Worm (Caenorhabditis elegans) whole organism, late embryonic: ENCODE data around the gene mcm-2.

Experiments used
- C08G9.2 ChIP-seq: sonication (generic microtip); optimal IDR thresholded peaks from 2 replicates; lab custom pipeline; 2016; ENCODE audit warnings: mild to moderate bottlenecking, missing genetic modification characterization, moderate library complexity, missing compliant biosample characterization
- F13H6.1 ChIP-seq: sonication (generic microtip); optimal IDR thresholded peaks from 2 replicates; lab custom pipeline; 2016; ENCODE audit warnings: missing genetic modification characterization, missing compliant biosample characterization
- K02D7.2 ChIP-seq: sonication (generic microtip); optimal IDR thresholded peaks from 2 replicates; lab custom pipeline; 2017; ENCODE audit warnings: mild to moderate bottlenecking, missing genetic modification characterization, missing compliant biosample characterization
- K09A11.1 ChIP-seq: sonication (generic microtip); optimal IDR thresholded peaks from 2 replicates; lab custom pipeline; 2017; ENCODE audit warnings: antibody characterized with exemption, mild to moderate bottlenecking, missing genetic modification characterization, missing compliant biosample characterization; ENCODE audit not compliant: insufficient read depth
- T23F11.4 ChIP-seq: fragments of 200-800 bp; sonication (Bioruptor generic); optimal IDR thresholded peaks from 2 replicates; lab custom pipeline; 2018; ENCODE audit warnings: mild to moderate bottlenecking, missing genetic modification characterization, missing compliant biosample characterization
- ceh-14 ChIP-seq: sonication (generic microtip); optimal IDR thresholded peaks from 2 replicates; lab custom pipeline; 2016; ENCODE audit warnings: missing genotype, missing genetic modification characterization, missing compliant biosample characterization
- ceh-18 ChIP-seq: sonication (generic microtip); optimal IDR thresholded peaks from 2 replicates; lab custom pipeline; 2016; ENCODE audit warnings: missing genetic modification characterization, missing compliant biosample characterization
- ceh-19 ChIP-seq: fragments of 200-800 bp; sonication (Bioruptor generic); optimal IDR thresholded peaks from 2 replicates; lab custom pipeline; 2018; ENCODE audit warnings: mild to moderate bottlenecking, missing genetic modification characterization, missing compliant biosample characterization
- ceh-2 ChIP-seq: sonication (generic microtip); optimal IDR thresholded peaks from 2 replicates; lab custom pipeline; 2016; ENCODE audit warnings: missing genotype, missing genetic modification characterization, missing compliant biosample characterization
- ceh-22 ChIP-seq: sonication (generic microtip); optimal IDR thresholded peaks from 2 replicates; lab custom pipeline; 2017; ENCODE audit warnings: missing biosample characterization, missing genetic modification characterization
- ceh-24 ChIP-seq: sonication (generic microtip); optimal IDR thresholded peaks from 2 replicates; lab custom pipeline; 2016; ENCODE audit warnings: mild to moderate bottlenecking, missing genetic modification characterization, missing compliant biosample characterization
- ceh-30 ChIP-seq: fragments of 150-350 bp; optimal IDR thresholded peaks from 2 replicates; lab custom pipeline; 2014; ENCODE audit warnings: missing biosample characterization, missing genetic modification characterization
- ceh-45 ChIP-seq: fragments of 200-800 bp; sonication (Bioruptor generic); IDR thresholded peaks from 2 replicates; pipeline ENCODE4 v1.3.6; 2022; ENCODE audit warnings: missing genetic modification reagents, missing genetic modification characterization, missing compliant biosample characterization
- ceh-48 ChIP-seq: sonication (generic microtip); optimal IDR thresholded peaks from 2 replicates; lab custom pipeline; 2016; ENCODE audit warnings: missing genetic modification characterization, inconsistent platforms, missing compliant biosample characterization
- ceh-6 ChIP-seq: fragments of 200-800 bp; sonication (Bioruptor generic); optimal IDR thresholded peaks from 2 replicates; lab custom pipeline; 2018; ENCODE audit warnings: mild to moderate bottlenecking, missing genetic modification characterization, missing compliant biosample characterization
- ceh-9 ChIP-seq: sonication (generic microtip); optimal IDR thresholded peaks from 2 replicates; lab custom pipeline; 2016; ENCODE audit warnings: mild to moderate bottlenecking, missing genetic modification characterization, inconsistent platforms, missing compliant biosample characterization
- che-1 ChIP-seq: sonication (generic microtip); optimal IDR thresholded peaks from 2 replicates; lab custom pipeline; 2016; ENCODE audit warnings: mild to moderate bottlenecking, missing genetic modification characterization, missing compliant biosample characterization
- elt-2 ChIP-seq: sonication (generic microtip); optimal IDR thresholded peaks from 2 replicates; lab custom pipeline; 2016; ENCODE audit warnings: missing genetic modification reagents, missing genetic modification characterization, missing compliant biosample characterization
- ets-4 ChIP-seq: sonication (generic microtip); optimal IDR thresholded peaks from 2 replicates; lab custom pipeline; 2016; ENCODE audit warnings: missing genetic modification characterization, missing compliant biosample characterization
- fax-1 ChIP-seq: sonication (generic microtip); optimal IDR thresholded peaks from 2 replicates; lab custom pipeline; 2016; ENCODE audit warnings: missing genotype, missing genetic modification characterization, missing compliant biosample characterization
- fkh-10 ChIP-seq: fragments of 150-350 bp; optimal IDR thresholded peaks from 2 replicates; lab custom pipeline; 2014; ENCODE audit warnings: missing biosample characterization, missing genetic modification reagents, missing genetic modification characterization
- fkh-6 ChIP-seq: sonication (generic microtip); optimal IDR thresholded peaks from 2 replicates; lab custom pipeline; 2016; ENCODE audit warnings: missing genetic modification characterization, missing compliant biosample characterization
- gmeb-2 ChIP-seq: sonication (generic microtip); optimal IDR thresholded peaks from 2 replicates; lab custom pipeline; 2016; ENCODE audit warnings: missing genetic modification characterization, inconsistent platforms, missing compliant biosample characterization
- hlh-13 ChIP-seq: fragments of 200-800 bp; sonication (Bioruptor generic); optimal IDR thresholded peaks from 2 replicates; lab custom pipeline; 2018; ENCODE audit warnings: mild to moderate bottlenecking, missing genetic modification characterization, missing compliant biosample characterization
- hlh-15 ChIP-seq: sonication (generic microtip); optimal IDR thresholded peaks from 2 replicates; lab custom pipeline; 2016; ENCODE audit warnings: missing genetic modification characterization, missing compliant biosample characterization
- hlh-8 ChIP-seq: sonication (generic microtip); optimal IDR thresholded peaks from 2 replicates; lab custom pipeline; 2016; ENCODE audit warnings: missing genotype, missing genetic modification characterization, missing compliant biosample characterization
- lim-6 ChIP-seq: sonication (generic microtip); optimal IDR thresholded peaks from 2 replicates; lab custom pipeline; 2016; ENCODE audit warnings: missing genetic modification characterization, missing compliant biosample characterization
- lin-11 ChIP-seq: fragments of 200-800 bp; sonication (Bioruptor generic); optimal IDR thresholded peaks from 2 replicates; lab custom pipeline; 2018; ENCODE audit warnings: mild to moderate bottlenecking, missing genetic modification characterization, missing compliant biosample characterization
- madf-2 ChIP-seq: sonication (generic microtip); optimal IDR thresholded peaks from 2 replicates; lab custom pipeline; 2017; ENCODE audit warnings: missing genetic modification characterization, missing compliant biosample characterization
- nfya-1 ChIP-seq: sonication (generic microtip); optimal IDR thresholded peaks from 2 replicates; lab custom pipeline; 2017; ENCODE audit warnings: missing genetic modification characterization, mild to moderate bottlenecking, missing compliant biosample characterization, antibody characterized with exemption, moderate library complexity
- nhr-11 ChIP-seq: fragments of 150-350 bp; optimal IDR thresholded peaks from 2 replicates; lab custom pipeline; 2014; ENCODE audit warnings: missing biosample characterization, missing genetic modification characterization
- npax-4 ChIP-seq: sonication (generic microtip); optimal IDR thresholded peaks from 2 replicates; lab custom pipeline; 2016; ENCODE audit warnings: missing genetic modification characterization, missing compliant biosample characterization
- odd-2 ChIP-seq: sonication (generic microtip); optimal IDR thresholded peaks from 2 replicates; lab custom pipeline; 2017; ENCODE audit warnings: antibody characterized with exemption, mild to moderate bottlenecking, missing genetic modification characterization, missing compliant biosample characterization
- pag-3 ChIP-seq: sonication (generic microtip); optimal IDR thresholded peaks from 2 replicates; lab custom pipeline; 2016; ENCODE audit warnings: missing compliant biosample characterization, missing genetic modification characterization, borderline replicate concordance
- pat-9 ChIP-seq: fragments of 200-800 bp; sonication (Bioruptor generic); optimal IDR thresholded peaks from 2 replicates; lab custom pipeline; 2018; ENCODE audit warnings: mild to moderate bottlenecking, missing genetic modification characterization, moderate library complexity, missing compliant biosample characterization
- pax-1 ChIP-seq: fragments of 150-350 bp; optimal IDR thresholded peaks from 2 replicates; lab custom pipeline; 2014; ENCODE audit warnings: missing biosample characterization, missing genetic modification characterization
- pha-4 ChIP-seq: fragments of 150-350 bp; optimal IDR thresholded peaks from 2 replicates; lab custom pipeline; 2018; ENCODE audit warnings: missing biosample characterization, missing genetic modification reagents, missing genetic modification characterization
- pqm-1 ChIP-seq: sonication (generic microtip); optimal IDR thresholded peaks from 2 replicates; lab custom pipeline; 2016; ENCODE audit warnings: missing genetic modification characterization, missing compliant biosample characterization
- pros-1 ChIP-seq: fragments of 150-350 bp; optimal IDR thresholded peaks from 2 replicates; lab custom pipeline; 2014; ENCODE audit warnings: missing biosample characterization, missing genetic modification reagents, missing genetic modification characterization
- rnt-1 ChIP-seq: sonication (generic microtip); optimal IDR thresholded peaks from 2 replicates; lab custom pipeline; 2016; ENCODE audit warnings: missing genetic modification characterization, missing compliant biosample characterization
- sdc-2 ChIP-seq: sonication (generic microtip); optimal IDR thresholded peaks from 2 replicates; lab custom pipeline; 2016; ENCODE audit warnings: missing genotype, missing genetic modification characterization, missing compliant biosample characterization
- sox-2 ChIP-seq: fragments of 200-800 bp; sonication (Bioruptor generic); IDR thresholded peaks from 2 replicates; pipeline ENCODE4 v1.3.6; 2022; ENCODE audit warnings: missing genetic modification reagents, missing genetic modification characterization, missing compliant biosample characterization
- sox-4 ChIP-seq: sonication (generic microtip); optimal IDR thresholded peaks from 2 replicates; lab custom pipeline; 2017; ENCODE audit warnings: mild to moderate bottlenecking, missing genetic modification characterization, inconsistent platforms, missing compliant biosample characterization
- syd-9 ChIP-seq: sonication (generic microtip); optimal IDR thresholded peaks from 2 replicates; lab custom pipeline; 2016; ENCODE audit warnings: mild to moderate bottlenecking, missing genetic modification characterization, moderate library complexity, missing compliant biosample characterization
- tbx-2 ChIP-seq: sonication (generic microtip); optimal IDR thresholded peaks from 2 replicates; lab custom pipeline; 2016; ENCODE audit warnings: missing genetic modification characterization, missing compliant biosample characterization
- tbx-7 ChIP-seq: sonication (generic microtip); optimal IDR thresholded peaks from 2 replicates; lab custom pipeline; 2016; ENCODE audit warnings: missing genotype, missing genetic modification characterization, missing compliant biosample characterization
- ttx-3 ChIP-seq: sonication (generic microtip); optimal IDR thresholded peaks from 2 replicates; lab custom pipeline; 2016; ENCODE audit warnings: missing genetic modification reagents, missing genetic modification characterization, missing compliant biosample characterization
- unc-42 ChIP-seq: sonication (generic microtip); optimal IDR thresholded peaks from 2 replicates; lab custom pipeline; 2016; ENCODE audit warnings: missing genotype, missing genetic modification characterization, missing compliant biosample characterization
- unc-55 ChIP-seq: sonication (generic microtip); optimal IDR thresholded peaks from 2 replicates; lab custom pipeline; 2017; ENCODE audit warnings: missing biosample characterization, missing genetic modification reagents, missing genetic modification characterization
- zip-5 ChIP-seq: sonication (generic microtip); optimal IDR thresholded peaks from 2 replicates; lab custom pipeline; 2016; ENCODE audit warnings: missing genetic modification characterization, missing compliant biosample characterization
- ztf-16 ChIP-seq: sonication (generic microtip); optimal IDR thresholded peaks from 2 replicates; lab custom pipeline; 2017; ENCODE audit warnings: missing genetic modification characterization, missing compliant biosample characterization

The mcm-2 gene

ce11 chrII:12042108-12042960, 35.9 kb upstream of the mcm-2 start, which contains the start of gene ippk-1:
Gene ippk-1, plus strand, starts transcription at chrII:12042910.
- TF ChIP-seq hlh-15 (tag; lab: Kevin White, UChicago) = peak; percentile 73
- TF ChIP-seq T23F11.4 (GFP tag; lab: Kevin White, UChicago) = peak; percentile 24
- no peak for TF ChIP-seq ceh-45
- TF ChIP-seq lin-11 (tag; lab: Kevin White, UChicago) = peak; percentile 19
- TF ChIP-seq fkh-6 (tag; lab: Kevin White, UChicago) = peak; percentile 67
- no peak for TF ChIP-seq nhr-11 (tag; lab: Kevin White, UChicago)
- peak; percentile 22 for TF ChIP-seq unc-55 (GFP tag; lab: Kevin White, UChicago)
- peak; percentile 92 for TF ChIP-seq pag-3 (tag; lab: Kevin White, UChicago)
- peak; percentile 48 for TF ChIP-seq che-1
- peak; percentile 98 for TF ChIP-seq rnt-1
- TF ChIP-seq pros-1 (tag; lab: Kevin White, UChicago) = no peak
- TF ChIP-seq ceh-30 = no peak
- peak; percentile 78 for TF ChIP-seq sdc-2 (tag; lab: Kevin White, UChicago)
- TF ChIP-seq npax-4 (tag; lab: Kevin White, UChicago) = no peak
- TF ChIP-seq ets-4 = peak; percentile 95
- no peak for TF ChIP-seq K09A11.1
- no peak for TF ChIP-seq ceh-6 (GFP tag; lab: Kevin White, UChicago)
- TF ChIP-seq ceh-19 (GFP tag; lab: Kevin White, UChicago) = peak; percentile 68
- peak; percentile 21 for TF ChIP-seq pat-9 (tag; lab: Kevin White, UChicago)
- peak; percentile 94 for TF ChIP-seq pqm-1 (tag; lab: Kevin White, UChicago)
- TF ChIP-seq ceh-48 (tag; lab: Kevin White, UChicago) = no peak
- TF ChIP-seq elt-2 (tag; lab: Kevin White, UChicago) = peak; percentile 90
- TF ChIP-seq odd-2 = no peak
- TF ChIP-seq fkh-10 (GFP tag; lab: Kevin White, UChicago) = no peak
- peak; percentile 94 for TF ChIP-seq fax-1 (tag; lab: Kevin White, UChicago)
- peak; percentile 95 for TF ChIP-seq zip-5 (tag; lab: Kevin White, UChicago)
- peak; percentile 97 for TF ChIP-seq ceh-2 (tag; lab: Kevin White, UChicago)
- TF ChIP-seq unc-42 = peak; percentile 93
- peak; percentile 25 for TF ChIP-seq nfya-1
- peak; percentile 6 for TF ChIP-seq gmeb-2 (tag; lab: Kevin White, UChicago)
- TF ChIP-seq sox-2 = no peak
- peak; percentile 72 for TF ChIP-seq ttx-3 (tag; lab: Kevin White, UChicago)
- peak; percentile 30 for TF ChIP-seq ceh-24
- no peak for TF ChIP-seq pax-1 (tag; lab: Kevin White, UChicago)
- peak; percentile 89 for TF ChIP-seq F13H6.1
- TF ChIP-seq ztf-16 = peak; percentile 77
- TF ChIP-seq C08G9.2 (tag; lab: Kevin White, UChicago) = peak; percentile 96
- TF ChIP-seq hlh-13 (GFP tag; lab: Kevin White, UChicago) = no peak
- TF ChIP-seq ceh-22 (tag; lab: Kevin White, UChicago) = no peak
- TF ChIP-seq syd-9 (tag; lab: Kevin White, UChicago) = peak; percentile 68
- TF ChIP-seq hlh-8 (tag; lab: Kevin White, UChicago) = peak; percentile 95
- TF ChIP-seq lim-6 (tag; lab: Kevin White, UChicago) = peak; percentile 97
- TF ChIP-seq sox-4 (tag; lab: Kevin White, UChicago) = no peak
- TF ChIP-seq ceh-9 (tag; lab: Kevin White, UChicago) = no peak
- peak; percentile 96 for TF ChIP-seq ceh-14 (tag; lab: Kevin White, UChicago)
- TF ChIP-seq ceh-18 (tag; lab: Kevin White, UChicago) = peak; percentile 70
- TF ChIP-seq tbx-2 (tag; lab: Kevin White, UChicago) = peak; percentile 97
- TF ChIP-seq tbx-7 (tag; lab: Kevin White, UChicago) = peak; percentile 97
- TF ChIP-seq pha-4 (tag; lab: Kevin White, UChicago) = no peak
- TF ChIP-seq K02D7.2 (tag; lab: Kevin White, UChicago) = peak; percentile 53
- TF ChIP-seq madf-2 (tag; lab: Kevin White, UChicago) = peak; percentile 41
